Fruit fly (Drosophila melanogaster) Kc167 (cell line): Measurements from ENCODE around the gene CG6937.

ENCODE experiments used
- Myc ChIP-seq: fragments of >200 bp; optimal IDR thresholded peaks from 2 replicates; lab custom pipeline; 2017; ENCODE audit warnings: missing external identifiers
- insv ChIP-seq: fragments of >200 bp; optimal IDR thresholded peaks from 3 replicates; lab custom pipeline; 2018; ENCODE audit warnings: missing external identifiers
- ttk ChIP-seq: sonication (Bioruptor generic); optimal IDR thresholded peaks from 2 replicates; lab custom pipeline; 2017; ENCODE audit warnings: missing external identifiers

DNA sequence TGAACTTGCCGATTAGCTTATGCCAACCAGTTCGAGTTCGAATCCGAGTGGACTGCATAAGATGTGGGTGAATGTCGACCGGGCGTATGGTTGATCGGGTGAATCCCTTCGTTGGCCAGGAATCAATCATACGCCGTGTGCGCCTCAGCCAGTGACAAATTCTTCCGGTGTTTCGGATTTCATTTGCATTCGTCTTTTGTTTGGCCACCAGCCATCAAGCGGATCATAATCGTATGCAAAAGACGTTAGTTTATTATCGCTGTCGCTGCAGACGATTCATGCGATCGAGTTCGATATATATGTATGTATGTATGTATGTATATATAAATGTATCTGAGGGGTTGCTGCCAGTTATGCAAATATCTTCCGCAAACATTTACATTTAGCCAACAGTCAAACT, 20.5 kb upstream of the CG6937 start:
- TF ChIP-seq Myc (lab: Kevin White, UChicago): no peak
- no peak for TF ChIP-seq insv (lab: Kevin White, UChicago)
- TF ChIP-seq ttk (lab: Kevin White, UChicago): no peak
